Worm (Caenorhabditis elegans) whole organism, L4/young adult: ENCODE results near the gene F28A10.13.
"Not testable (repeated sequence)": the region's sequence is repeated elsewhere in the genome, so short reads cannot be mapped to it uniquely, and the experiment has no call there.

Experiments
- W03F9.2 ChIP-seq: fragments of 150-350 bp; optimal IDR thresholded peaks from 2 replicates; lab custom pipeline; 2014; ENCODE audit warnings: missing biosample characterization, missing genetic modification characterization
- dao-5 ChIP-seq: sonication (generic microtip); optimal IDR thresholded peaks from 2 replicates; lab custom pipeline; 2016; ENCODE audit warnings: missing genotype, missing genetic modification characterization, moderate library complexity, missing compliant biosample characterization
- him-1 ChIP-seq: sonication (generic microtip); optimal IDR thresholded peaks from 2 replicates; lab custom pipeline; 2016; ENCODE audit warnings: missing genotype, missing genetic modification reagents, missing genetic modification characterization, missing compliant biosample characterization

F28A10.13 gene

ce11 chrII:848519-848918 is at the start of gene F28A10.13, which contains the start of gene acdh-9:
Gene F28A10.13, plus strand, starts transcription at chrII:848812.
Gene acdh-9, minus strand, starts transcription at chrII:848603.
- TF ChIP-seq him-1 (tag; lab: Kevin White, UChicago) (no peak), dao-5 (tag; lab: Kevin White, UChicago) (no peak)

ce11 chrII:799700-800099 is 48.9 kb upstream of the F28A10.13 start, which contains the start of gene F46F5.14:
Gene F46F5.14, plus strand, starts transcription at chrII:800000.
- TF ChIP-seq him-1 (tag; lab: Kevin White, UChicago) (no peak), W03F9.2 (tag; lab: Kevin White, UChicago) (no peak), dao-5 (tag; lab: Kevin White, UChicago) (no peak)

- TF ChIP-seq dao-5 (tag; lab: Kevin White, UChicago) (no peak), him-1 (tag; lab: Kevin White, UChicago) (no peak), W03F9.2 (tag; lab: Kevin White, UChicago) (no peak)
Observed at ce11 chrII:803009-803408, 45.6 kb upstream of the F28A10.13 start, which contains the start of gene F46F5.13. Gene F46F5.13, plus strand, starts transcription at chrII:803309.

- TF ChIP-seq him-1 (tag; lab: Kevin White, UChicago): no peak
- no peak for TF ChIP-seq dao-5 (tag; lab: Kevin White, UChicago)
- no peak for TF ChIP-seq W03F9.2 (tag; lab: Kevin White, UChicago)
Observed at ce11 chrII:808457-808856, 40.2 kb upstream of the F28A10.13 start, which contains the start of gene F46F5.11. Gene F46F5.11, plus strand, starts transcription at chrII:808757.

ce11 chrII:812917-813316 is 35.7 kb upstream of the F28A10.13 start, which contains the start of gene F46F5.5:
Gene F46F5.5, minus strand, starts transcription at chrII:813017.
- TF ChIP-seq dao-5 (tag; lab: Kevin White, UChicago) (no peak), him-1 (tag; lab: Kevin White, UChicago) (no peak), W03F9.2 (tag; lab: Kevin White, UChicago) (no peak)

ce11 chrII:814737-815136 is 33.9 kb upstream of the F28A10.13 start, which contains the start of gene msrp-3:
Gene msrp-3, minus strand, starts transcription at chrII:814837.
- TF ChIP-seq dao-5 (tag; lab: Kevin White, UChicago) (no peak), W03F9.2 (tag; lab: Kevin White, UChicago) (no peak), him-1 (tag; lab: Kevin White, UChicago) (no peak)

ce11 chrII:820519-820918 is 28.1 kb upstream of the F28A10.13 start, which contains the start of gene F46F5.7:
Gene F46F5.7, minus strand, starts transcription at chrII:820619.
- no peak for TF ChIP-seq W03F9.2 (tag; lab: Kevin White, UChicago)
- no peak for TF ChIP-seq dao-5 (tag; lab: Kevin White, UChicago)
- TF ChIP-seq him-1 (tag; lab: Kevin White, UChicago): no peak

ce11 chrII:821514-821913 is 27.1 kb upstream of the F28A10.13 start, which contains the start of gene F46F5.8:
Gene F46F5.8, minus strand, starts transcription at chrII:821614.
- TF ChIP-seq W03F9.2 (tag; lab: Kevin White, UChicago) (no peak), dao-5 (tag; lab: Kevin White, UChicago) (no peak), him-1 (tag; lab: Kevin White, UChicago) (no peak)

- TF ChIP-seq dao-5, him-1, W03F9.2 (tag; lab: Kevin White, UChicago): not testable (repeated sequence)
Observed at ce11 chrII:822730-823129, 25.9 kb upstream of the F28A10.13 start, which contains the start of gene msrp-4. Gene msrp-4, minus strand, starts transcription at chrII:822830.

- TF ChIP-seq him-1 (tag; lab: Kevin White, UChicago) (no peak), W03F9.2 (tag; lab: Kevin White, UChicago) (no peak)
Observed at ce11 chrII:823529-823928, 25.1 kb upstream of the F28A10.13 start, which contains the start of gene F46F5.10. Gene F46F5.10, plus strand, starts transcription at chrII:823829.

- TF ChIP-seq dao-5 (tag; lab: Kevin White, UChicago): no peak
- no peak for TF ChIP-seq him-1 (tag; lab: Kevin White, UChicago)
- TF ChIP-seq W03F9.2 (tag; lab: Kevin White, UChicago): no peak
Observed at ce11 chrII:825521-825920, 23.1 kb upstream of the F28A10.13 start, which contains the start of gene F28A10.1. Gene F28A10.1, plus strand, starts transcription at chrII:825821.

- TF ChIP-seq W03F9.2 (tag; lab: Kevin White, UChicago): no peak
- TF ChIP-seq him-1 (tag; lab: Kevin White, UChicago): no peak
- no peak for TF ChIP-seq dao-5 (tag; lab: Kevin White, UChicago)
Observed at ce11 chrII:838414-838813, 10.2 kb upstream of the F28A10.13 start, which contains the start of gene F28A10.8. Gene F28A10.8, minus strand, starts transcription at chrII:838514.

- no peak for TF ChIP-seq dao-5 (tag; lab: Kevin White, UChicago)
- no peak for TF ChIP-seq him-1 (tag; lab: Kevin White, UChicago)
- TF ChIP-seq W03F9.2 (tag; lab: Kevin White, UChicago): no peak
Observed at ce11 chrII:840131-840530, 8.5 kb upstream of the F28A10.13 start, which contains the start of gene clc-33. Gene clc-33, plus strand, starts transcription at chrII:840431.

- no peak for TF ChIP-seq dao-5 (tag; lab: Kevin White, UChicago)
- TF ChIP-seq him-1 (tag; lab: Kevin White, UChicago): no peak
- TF ChIP-seq W03F9.2 (tag; lab: Kevin White, UChicago): no peak
Observed at ce11 chrII:843971-844370, 4.6 kb upstream of the F28A10.13 start, which contains the start of gene F28A10.4. Gene F28A10.4, plus strand, starts transcription at chrII:844271.
